Fruit fly (Drosophila melanogaster): ENCODE measurements around the gene AstA-R1.
A peak's percentile ranks its signal among the peaks of the same experiment; 100 is the strongest.

Gene AstA-R1

DNA sequence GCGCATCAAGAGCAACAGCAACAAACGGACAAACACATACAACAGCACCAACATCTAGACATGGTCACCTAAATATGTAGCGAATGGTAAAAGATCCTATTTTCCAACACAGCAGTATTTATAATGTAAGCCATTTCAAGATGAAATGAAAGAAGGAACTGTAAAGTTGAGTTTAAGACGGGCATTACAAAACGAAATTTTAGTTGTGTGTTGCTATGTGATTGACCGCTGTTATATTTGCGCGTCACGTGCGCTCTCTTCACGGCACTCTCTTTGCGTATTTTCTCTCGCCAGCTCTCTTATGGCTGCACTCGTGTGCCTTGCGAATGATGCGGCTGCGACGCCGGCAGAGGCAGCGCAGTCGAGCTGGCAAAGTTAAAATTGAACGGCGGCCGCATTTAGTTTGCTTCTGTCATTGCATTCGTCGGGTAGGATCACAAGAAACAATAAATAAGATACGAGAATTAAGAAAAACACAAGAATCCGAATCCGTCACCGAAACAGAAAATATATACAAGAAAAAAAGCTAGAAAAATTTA, 113.6 kb downstream of the AstA-R1 start (continued):
- TF ChIP-seq Gug (GFP tag; IDR thresholded peaks at IDR 0.05): peak; percentile 83
- TF ChIP-seq salr (GFP tag; optimal IDR thresholded peaks at IDR 0.05): peak; percentile 53 to 75
- TF ChIP-seq topi (GFP tag; optimal IDR thresholded peaks at IDR 0.05): peak; percentile 76
- TF ChIP-seq vri (GFP tag; optimal IDR thresholded peaks at IDR 0.05): peak; percentile 52
- TF ChIP-seq ss (GFP tag; optimal IDR thresholded peaks at IDR 0.05): peak; percentile 19 to 46
- TF ChIP-seq Hr38 (GFP tag; optimal IDR thresholded peaks at IDR 0.05): no peak
- peak; percentile 68 for TF ChIP-seq CG34406 (GFP tag; optimal IDR thresholded peaks at IDR 0.05)
- TF ChIP-seq CG6163 (GFP tag; IDR thresholded peaks at IDR 0.05): peak; percentile 92

- TF ChIP-seq lz (GFP tag; optimal IDR thresholded peaks at IDR 0.05): no peak
- TF ChIP-seq Blimp-1 (GFP tag; optimal IDR thresholded peaks at IDR 0.05): no peak
- no peak for TF ChIP-seq CG6163 (GFP tag; IDR thresholded peaks at IDR 0.05)
- no peak for TF ChIP-seq eg (GFP tag; IDR thresholded peaks at IDR 0.05)
- TF ChIP-seq Sox15 (GFP tag; optimal IDR thresholded peaks at IDR 0.05): no peak
- TF ChIP-seq achi (GFP tag; optimal IDR thresholded peaks at IDR 0.05): no peak
- no peak for TF ChIP-seq CG8119 (GFP tag; IDR thresholded peaks at IDR 0.05)
- TF ChIP-seq net (GFP tag; optimal IDR thresholded peaks at IDR 0.05): no peak
- no peak for TF ChIP-seq Smox (GFP tag; optimal IDR thresholded peaks at IDR 0.05)
- no peak for TF ChIP-seq dsx (GFP tag; optimal IDR thresholded peaks at IDR 0.05; ENCODE audit: poor library complexity, severe bottlenecking)
- TF ChIP-seq OdsH (GFP tag; optimal IDR thresholded peaks at IDR 0.05): no peak
- no peak for TF ChIP-seq CG4318 (GFP tag; optimal IDR thresholded peaks at IDR 0.05)
- no peak for TF ChIP-seq CG6276 (GFP tag; optimal IDR thresholded peaks at IDR 0.05)
- no peak for TF ChIP-seq Sox14 (GFP tag; optimal IDR thresholded peaks at IDR 0.05)
- no peak for TF ChIP-seq vri (GFP tag; optimal IDR thresholded peaks at IDR 0.05)
- TF ChIP-seq acj6 (GFP tag; optimal IDR thresholded peaks at IDR 0.05): no peak
- TF ChIP-seq CG10631 (GFP tag; optimal IDR thresholded peaks at IDR 0.05): no peak
- TF ChIP-seq CG6808 (GFP tag; optimal IDR thresholded peaks at IDR 0.05): no peak
- TF ChIP-seq CG6792 (GFP tag; optimal IDR thresholded peaks at IDR 0.05): no peak
- TF ChIP-seq CG11762 (GFP tag; optimal IDR thresholded peaks at IDR 0.05; ENCODE audit: insufficient read depth): no peak
Measured at dm6 chrX:3688576-3688975, 114.2 kb downstream of the AstA-R1 start.

dm6 chrX:3689079-3689478, 114.7 kb downstream of the AstA-R1 start:
- TF ChIP-seq Eip78C (GFP tag) (peak; percentile 31), fkh (GFP tag; optimal IDR thresholded peaks at IDR 0.05) (peak; percentile 39), CG1621 (tag; optimal IDR thresholded peaks at IDR 0.05) (peak; percentile 18), CG3919 (GFP tag; optimal IDR thresholded peaks at IDR 0.05) (peak; percentile 50), CG4318 (GFP tag; optimal IDR thresholded peaks at IDR 0.05) (no peak), net (GFP tag; optimal IDR thresholded peaks at IDR 0.05) (peak; percentile 28), CG7368 (GFP tag; optimal IDR thresholded peaks at IDR 0.05) (peak; percentile 14), Ets96B (tag; optimal IDR thresholded peaks at IDR 0.05) (peak; percentile 28), Met (GFP tag; optimal IDR thresholded peaks at IDR 0.05) (peak; percentile 31), achi (GFP tag; optimal IDR thresholded peaks at IDR 0.05) (peak; percentile 28), CG16779 (tag; optimal IDR thresholded peaks at IDR 0.05) (peak; percentile 47), CG8632 (GFP tag; optimal IDR thresholded peaks at IDR 0.05) (no peak), ss (GFP tag; optimal IDR thresholded peaks at IDR 0.05) (peak; percentile 74 to 86), CG9139 (GFP tag; optimal IDR thresholded peaks at IDR 0.05) (peak; percentile 66), eg (GFP tag; IDR thresholded peaks at IDR 0.05) (peak; percentile 72; the same call in 2 of the 3 replicates), Lpt (GFP tag; optimal IDR thresholded peaks at IDR 0.05) (peak; percentile 28), dsx (GFP tag; optimal IDR thresholded peaks at IDR 0.05; ENCODE audit: poor library complexity, severe bottlenecking) (peak; percentile 61), Hr39 (GFP tag; optimal IDR thresholded peaks at IDR 0.05) (no peak), Sox102F (GFP tag; optimal IDR thresholded peaks at IDR 0.05) (peak; percentile 3), CG6276 (GFP tag; optimal IDR thresholded peaks at IDR 0.05) (peak; percentile 51), CG6808 (GFP tag; optimal IDR thresholded peaks at IDR 0.05) (peak; percentile 63), CG8119 (GFP tag; IDR thresholded peaks at IDR 0.05) (peak; percentile 64), CG6163 (GFP tag; IDR thresholded peaks at IDR 0.05) (peak; percentile 79), CG15336 (GFP tag; IDR thresholded peaks at IDR 0.05) (peak; percentile 49; the same call in 1 of the 2 replicates), vri (GFP tag; optimal IDR thresholded peaks at IDR 0.05) (peak; percentile 86), svp (GFP tag) (peak; percentile 56), Ets21C (GFP tag; optimal IDR thresholded peaks at IDR 0.05) (no peak), spab (GFP tag; optimal IDR thresholded peaks at IDR 0.05) (peak; percentile 34), topi (GFP tag; optimal IDR thresholded peaks at IDR 0.05) (peak; percentile 24), CG11294 (GFP tag; IDR thresholded peaks at IDR 0.05) (no peak), acj6 (GFP tag; optimal IDR thresholded peaks at IDR 0.05) (no peak), Gug (GFP tag; IDR thresholded peaks at IDR 0.05) (no peak), Eip93F (GFP tag; optimal IDR thresholded peaks at IDR 0.05) (peak; percentile 14), CG8319 (GFP tag; optimal IDR thresholded peaks at IDR 0.05) (no peak)

All from whole organism, prepupa.